Worm (Caenorhabditis elegans) whole organism, L1 larva: ENCODE results near the gene gpx-4.
A peak's percentile ranks its signal among the peaks of the same experiment; 100 is the strongest.

Experiments
- ama-1 ChIP-seq: fragments of 150-350 bp; optimal IDR thresholded peaks from 2 replicates; lab custom pipeline; 2014
- dpl-1 ChIP-seq, 3 experiments: fragments of 150-350 bp in 2 of 3; sonication (generic microtip) in 1 of 3; optimal IDR thresholded peaks; 2 replicates each; lab custom pipeline; 2014 to 2017; ENCODE audit warnings: missing biosample characterization in 3 of 3, missing genetic modification characterization in 3 of 3, missing genetic modification reagents in 3 of 3
- egl-27 ChIP-seq, 2 experiments: fragments of 150-350 bp in 1 of 2; sonication (generic microtip); optimal IDR thresholded peaks; 3 replicates each; lab custom pipeline; 2017 to 2018; ENCODE audit warnings: missing biosample characterization in 2 of 2, missing genetic modification characterization in 2 of 2, missing genetic modification reagents in 2 of 2
- lir-3 ChIP-seq: sonication (generic microtip); optimal IDR thresholded peaks from 2 replicates; lab custom pipeline; 2016; ENCODE audit warnings: mild to moderate bottlenecking, missing genetic modification characterization, moderate library complexity, missing compliant biosample characterization; ENCODE audit not compliant: poor library complexity
- sox-4 ChIP-seq: sonication (generic microtip); optimal IDR thresholded peaks from 2 replicates; lab custom pipeline; 2016; ENCODE audit warnings: missing genetic modification characterization, missing compliant biosample characterization

ce11 chrIV:2703927-2704401, 29.1 kb upstream of the gpx-4 start, which contains the start of gene Y94H6A.5:
- TF ChIP-seq ama-1: peak; percentile 45
- TF ChIP-seq sox-4: no peak
- no peak for TF ChIP-seq egl-27 (tag; optimal IDR thresholded peaks at IDR 0.05; lab: Kevin White, UChicago)
- no peak for TF ChIP-seq lir-3 (tag; lab: Kevin White, UChicago)
- peak; percentile 31 to 65 (median 37) for TF ChIP-seq dpl-1 (GFP tag; optimal IDR thresholded peaks at IDR 0.05; lab: Kevin White, UChicago)
